Worm (Caenorhabditis elegans) whole organism, early embryonic: ENCODE data around the gene B0491.6.

Experiments used
- B0310.2 ChIP-seq: sonication (generic microtip); optimal IDR thresholded peaks from 2 replicates; lab custom pipeline; 2016; ENCODE audit warnings: mild to moderate bottlenecking, missing genetic modification characterization, missing compliant biosample characterization
- F13C5.2 ChIP-seq: sonication (generic microtip); optimal IDR thresholded peaks from 2 replicates; lab custom pipeline; 2017; ENCODE audit warnings: mild to moderate bottlenecking, missing genetic modification characterization, inconsistent platforms, missing compliant biosample characterization
- aly-1 ChIP-seq: sonication (generic microtip); optimal IDR thresholded peaks from 2 replicates; lab custom pipeline; 2016; ENCODE audit warnings: missing genetic modification characterization, missing compliant biosample characterization
- ama-1 ChIP-seq: fragments of 150-350 bp; optimal IDR thresholded peaks from 2 replicates; lab custom pipeline; 2014
- ceh-13 ChIP-seq: fragments of 200-800 bp; sonication (Bioruptor generic); optimal IDR thresholded peaks from 2 replicates; lab custom pipeline; 2018; ENCODE audit warnings: mild to moderate bottlenecking, missing genetic modification characterization, missing compliant biosample characterization
- ceh-36 ChIP-seq: sonication (generic microtip); optimal IDR thresholded peaks from 2 replicates; lab custom pipeline; 2016; ENCODE audit warnings: missing genetic modification characterization, inconsistent platforms, missing compliant biosample characterization
- ets-7 ChIP-seq: sonication (generic microtip); optimal IDR thresholded peaks from 2 replicates; lab custom pipeline; 2016; ENCODE audit warnings: missing genotype, missing genetic modification characterization, missing compliant biosample characterization
- flt-1 ChIP-seq: fragments of 200-800 bp; sonication (Bioruptor generic); IDR thresholded peaks from 2 replicates; pipeline ENCODE4 v1.3.6; 2022; ENCODE audit warnings: missing genetic modification characterization, missing compliant biosample characterization
- hmbx-1 ChIP-seq: sonication (generic microtip); optimal IDR thresholded peaks from 2 replicates; lab custom pipeline; 2016; ENCODE audit warnings: mild to moderate bottlenecking, missing genetic modification characterization, missing compliant biosample characterization
- hmg-4 ChIP-seq: fragments of 200-800 bp; sonication (Bioruptor generic); optimal IDR thresholded peaks from 2 replicates; lab custom pipeline; 2018; ENCODE audit warnings: mild to moderate bottlenecking, missing genetic modification characterization, missing compliant biosample characterization
- hnd-1 ChIP-seq: sonication (generic microtip); optimal IDR thresholded peaks from 2 replicates; lab custom pipeline; 2016; ENCODE audit warnings: missing genetic modification characterization, missing compliant biosample characterization
- pes-1 ChIP-seq: fragments of 200-800 bp; sonication (Bioruptor generic); IDR thresholded peaks from 2 replicates; pipeline ENCODE4 v1.3.6; 2022; ENCODE audit warnings: missing genetic modification reagents, missing genetic modification characterization, missing compliant biosample characterization
- scrt-1 ChIP-seq: fragments of 200-800 bp; sonication (Bioruptor generic); IDR thresholded peaks from 2 replicates; pipeline ENCODE4 v1.3.6; 2022; ENCODE audit warnings: missing genetic modification characterization, missing compliant biosample characterization
- sea-1 ChIP-seq: fragments of 200-800 bp; sonication (Bioruptor generic); conservative IDR thresholded peaks from 2 replicates; pipeline ENCODE4 v1.3.6; 2022; ENCODE audit warnings: missing genetic modification characterization, missing compliant biosample characterization
- tbx-11 ChIP-seq: fragments of 200-800 bp; sonication (Bioruptor generic); IDR thresholded peaks from 2 replicates; pipeline ENCODE4 v1.3.6; 2022; ENCODE audit warnings: missing genetic modification characterization, missing compliant biosample characterization
- tbx-37 ChIP-seq: fragments of 200-800 bp; sonication (Bioruptor generic); conservative IDR thresholded peaks from 2 replicates; pipeline ENCODE4 v1.3.6; 2022; ENCODE audit warnings: missing genetic modification reagents, missing genetic modification characterization, missing compliant biosample characterization
- tra-4 ChIP-seq: sonication (generic microtip); optimal IDR thresholded peaks from 2 replicates; lab custom pipeline; 2017; ENCODE audit warnings: missing genetic modification characterization, missing compliant biosample characterization

The B0491.6 gene

ce11 chrII:11347878-11348556 lies at the start of gene B0491.6, which contains the start of gene pigm-1:
Gene B0491.6, minus strand, starts transcription at chrII:11348343.
Gene pigm-1, plus strand, starts transcription at chrII:11348445.
- TF ChIP-seq F13C5.2 = peak; percentile 45
- no peak for TF ChIP-seq B0310.2 (tag; lab: Kevin White, UChicago)

ce11 chrII:11396217-11396616 lies 48.1 kb upstream of the B0491.6 start:
- no peak for TF ChIP-seq hmbx-1 (tag; lab: Kevin White, UChicago)
- no peak for TF ChIP-seq pes-1
- TF ChIP-seq ama-1 = no peak
- TF ChIP-seq aly-1 (tag; lab: Kevin White, UChicago) = peak; percentile 9
- no peak for TF ChIP-seq ceh-13 (GFP tag; lab: Kevin White, UChicago)
- no peak for TF ChIP-seq B0310.2 (tag; lab: Kevin White, UChicago)

DNA sequence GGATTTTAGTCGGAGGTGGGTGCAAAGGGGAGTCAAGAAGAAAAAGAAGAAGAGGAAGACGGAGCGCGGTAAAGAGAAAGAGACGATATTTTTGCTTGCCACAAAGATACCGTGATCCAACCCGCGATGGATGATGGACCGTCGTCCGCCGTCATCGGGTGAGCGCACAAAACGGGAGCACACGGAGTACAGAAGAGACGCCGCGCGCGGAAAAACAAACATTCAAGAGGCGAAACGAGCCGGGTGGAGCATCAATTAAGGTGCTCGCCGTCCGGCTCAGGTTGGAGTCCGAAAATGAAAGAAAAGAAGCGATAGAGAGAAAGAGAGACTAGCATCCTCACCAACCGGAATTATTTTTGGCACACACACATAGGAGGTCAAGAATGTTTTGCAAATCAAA lies 45.6 kb upstream of the B0491.6 start:
- TF ChIP-seq ceh-36 (tag; lab: Kevin White, UChicago) (no peak), F13C5.2 (no peak), sea-1 (no peak), flt-1 (no peak), pes-1 (no peak), tra-4 (tag; lab: Kevin White, UChicago) (no peak), B0310.2 (tag; lab: Kevin White, UChicago) (no peak)

DNA sequence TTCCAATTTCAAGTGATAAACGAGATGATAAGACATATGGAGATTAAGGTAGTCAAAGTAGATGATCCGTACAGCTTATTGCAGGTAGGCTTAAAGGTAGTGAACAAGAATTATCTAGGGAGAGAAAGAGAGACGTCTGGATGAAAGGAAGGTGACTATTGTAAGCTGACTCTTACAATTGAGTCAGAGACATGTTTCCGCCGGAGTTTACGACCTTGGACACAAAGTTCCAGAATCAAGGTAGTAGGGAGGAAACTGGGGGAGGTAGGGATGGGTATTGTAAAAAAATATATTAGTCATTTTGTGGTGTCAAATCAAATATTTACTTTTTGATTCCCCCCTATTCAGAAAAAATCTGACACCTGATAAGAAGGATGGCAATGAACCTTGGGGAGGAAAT lies 44.2 kb upstream of the B0491.6 start:
- TF ChIP-seq pes-1 = no peak
- no peak for TF ChIP-seq ama-1
- no peak for TF ChIP-seq B0310.2 (tag; lab: Kevin White, UChicago)
- TF ChIP-seq hnd-1 = no peak
- TF ChIP-seq tbx-11 (GFP tag; lab: Robert Waterston, UW) = no peak
- no peak for TF ChIP-seq scrt-1 (GFP tag; lab: Robert Waterston, UW)
- no peak for TF ChIP-seq hmbx-1 (tag; lab: Kevin White, UChicago)
- TF ChIP-seq ets-7 (tag; lab: Kevin White, UChicago) = no peak
- TF ChIP-seq hmg-4 (GFP tag; lab: Kevin White, UChicago) = no peak
- TF ChIP-seq ceh-36 (tag; lab: Kevin White, UChicago) = no peak
- no peak for TF ChIP-seq aly-1 (tag; lab: Kevin White, UChicago)
- TF ChIP-seq tra-4 (tag; lab: Kevin White, UChicago) = no peak
- no peak for TF ChIP-seq flt-1
- no peak for TF ChIP-seq sea-1
- no peak for TF ChIP-seq tbx-37 (GFP tag; lab: Robert Waterston, UW)
- no peak for TF ChIP-seq ceh-13 (GFP tag; lab: Kevin White, UChicago)
- TF ChIP-seq F13C5.2 = no peak

- TF ChIP-seq tbx-11 (GFP tag; lab: Robert Waterston, UW) (no peak), sea-1 (no peak), tbx-37 (GFP tag; lab: Robert Waterston, UW) (no peak), F13C5.2 (no peak), ama-1 (no peak), pes-1 (no peak), hmbx-1 (tag; lab: Kevin White, UChicago) (no peak), ceh-13 (GFP tag; lab: Kevin White, UChicago) (no peak), B0310.2 (tag; lab: Kevin White, UChicago) (no peak), scrt-1 (GFP tag; lab: Robert Waterston, UW) (no peak), flt-1 (no peak), ceh-36 (tag; lab: Kevin White, UChicago) (no peak), hmg-4 (GFP tag; lab: Kevin White, UChicago) (no peak), ets-7 (tag; lab: Kevin White, UChicago) (no peak), aly-1 (tag; lab: Kevin White, UChicago) (no peak), tra-4 (tag; lab: Kevin White, UChicago) (no peak), hnd-1 (no peak)
Measured at ce11 chrII:11390865-11391264, 42.7 kb upstream of the B0491.6 start, which contains the start of gene shn-1. Gene shn-1, minus strand, starts transcription at chrII:11390965.

ce11 chrII:11386950-11387349 lies 38.8 kb upstream of the B0491.6 start:
- TF ChIP-seq hnd-1 = no peak
- TF ChIP-seq tbx-11 (GFP tag; lab: Robert Waterston, UW) = no peak
- TF ChIP-seq flt-1 = no peak
- no peak for TF ChIP-seq ama-1
- no peak for TF ChIP-seq tbx-37 (GFP tag; lab: Robert Waterston, UW)
- no peak for TF ChIP-seq ceh-13 (GFP tag; lab: Kevin White, UChicago)
- no peak for TF ChIP-seq ets-7 (tag; lab: Kevin White, UChicago)
- TF ChIP-seq B0310.2 (tag; lab: Kevin White, UChicago) = no peak
- no peak for TF ChIP-seq scrt-1 (GFP tag; lab: Robert Waterston, UW)
- TF ChIP-seq sea-1 = no peak
- TF ChIP-seq hmbx-1 (tag; lab: Kevin White, UChicago) = no peak
- no peak for TF ChIP-seq ceh-36 (tag; lab: Kevin White, UChicago)
- no peak for TF ChIP-seq F13C5.2

DNA sequence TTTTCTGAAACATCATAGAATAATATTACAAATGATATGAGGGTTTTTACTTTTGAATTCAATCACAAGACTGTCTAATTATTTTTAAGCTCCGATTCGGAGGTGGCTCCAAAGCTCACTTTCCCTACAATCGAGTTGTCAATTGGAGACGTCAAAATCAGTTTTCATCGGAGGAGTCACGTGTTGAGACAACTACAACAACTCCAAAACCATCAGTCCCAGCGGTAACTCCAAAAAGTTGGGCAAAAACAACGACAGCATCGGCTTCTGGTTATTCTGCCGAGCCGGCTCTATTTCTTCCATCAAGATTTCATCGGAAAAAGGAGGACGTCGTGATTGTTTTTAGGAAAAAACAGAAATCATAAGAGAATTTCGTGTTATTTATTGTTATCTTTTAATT lies 36.0 kb upstream of the B0491.6 start:
- TF ChIP-seq ama-1 (peak; percentile 58), tbx-11 (GFP tag; lab: Robert Waterston, UW) (no peak)

ce11 chrII:11383058-11383457 lies 34.9 kb upstream of the B0491.6 start, which contains the start of the genes C33B4.5 and C33B4.4:
Gene C33B4.5, plus strand, starts transcription at chrII:11383327.
Gene C33B4.4, minus strand, starts transcription at chrII:11383442.
- no peak for TF ChIP-seq ets-7 (tag; lab: Kevin White, UChicago)
- TF ChIP-seq hnd-1 = no peak
- no peak for TF ChIP-seq scrt-1 (GFP tag; lab: Robert Waterston, UW)
- TF ChIP-seq tra-4 (tag; lab: Kevin White, UChicago) = no peak
- TF ChIP-seq ama-1 = no peak
- no peak for TF ChIP-seq hmg-4 (GFP tag; lab: Kevin White, UChicago)
- no peak for TF ChIP-seq ceh-13 (GFP tag; lab: Kevin White, UChicago)
- no peak for TF ChIP-seq flt-1
- TF ChIP-seq tbx-37 (GFP tag; lab: Robert Waterston, UW) = no peak
- TF ChIP-seq sea-1 = no peak
- TF ChIP-seq pes-1 = no peak
